Fruit fly (Drosophila melanogaster) whole organism, embryonic: ENCODE results near the gene CG3544.

Experiments
- Adf1 ChIP-seq: fragments of 200-800 bp; sonication (Bioruptor generic); IDR thresholded peaks from 2 replicates; pipeline ENCODE4 v1.3.6; 2022; ENCODE audit warnings: missing biosample characterization, missing genetic modification characterization
- Atf6 ChIP-seq: fragments of 200-800 bp; sonication (Bioruptor generic); IDR thresholded peaks from 2 replicates; pipeline ENCODE4 v1.3.6; 2022; ENCODE audit warnings: missing biosample characterization, missing genetic modification characterization
- CG1024 ChIP-seq: fragments of 200-800 bp; sonication (Bioruptor generic); IDR thresholded peaks from 2 replicates; pipeline ENCODE4 v1.3.6; 2022; ENCODE audit warnings: missing biosample characterization, missing genetic modification characterization
- CG10274 ChIP-seq: fragments of 200-800 bp; sonication (Bioruptor generic); optimal IDR thresholded peaks from 3 replicates; lab custom pipeline; 2017; ENCODE audit warnings: missing biosample characterization, mild to moderate bottlenecking, missing genetic modification characterization
- CG11504 ChIP-seq: fragments of 200-800 bp; sonication (Bioruptor generic); optimal IDR thresholded peaks from 3 replicates; lab custom pipeline; 2019; ENCODE audit warnings: missing biosample characterization, mild to moderate bottlenecking, missing genetic modification characterization, moderate library complexity
- CG12236 ChIP-seq: fragments of 200-800 bp; sonication (Bioruptor generic); optimal IDR thresholded peaks from 2 replicates; lab custom pipeline; 2016; ENCODE audit warnings: missing biosample characterization, missing genetic modification characterization
- CG12299 ChIP-seq: fragments of 200-800 bp; sonication (Bioruptor generic); optimal IDR thresholded peaks from 2 replicates; lab custom pipeline; 2018; ENCODE audit warnings: missing biosample characterization, mild to moderate bottlenecking, missing genetic modification characterization
- CG1233 ChIP-seq: fragments of 200-800 bp; sonication (Bioruptor generic); optimal IDR thresholded peaks from 4 replicates; lab custom pipeline; 2018; ENCODE audit warnings: missing biosample characterization, mild to moderate bottlenecking, missing genetic modification characterization
- CG12942 ChIP-seq: fragments of 200-800 bp; sonication (Bioruptor generic); optimal IDR thresholded peaks from 3 replicates; lab custom pipeline; 2016; ENCODE audit warnings: missing biosample characterization, missing genetic modification characterization
- CG15514 ChIP-seq: fragments of 200-800 bp; sonication (Bioruptor generic); optimal IDR thresholded peaks from 3 replicates; lab custom pipeline; 2017; ENCODE audit warnings: missing biosample characterization, missing genetic modification characterization, mild to moderate bottlenecking, moderate library complexity, missing genetic modification reagents
- CG17568 ChIP-seq: fragments of 200-800 bp; sonication (Bioruptor generic); optimal IDR thresholded peaks from 2 replicates; lab custom pipeline; 2018; ENCODE audit warnings: missing biosample characterization, mild to moderate bottlenecking, missing genetic modification characterization, moderate library complexity
- CG1792 ChIP-seq: fragments of 200-800 bp; sonication (Bioruptor generic); optimal IDR thresholded peaks from 2 replicates; lab custom pipeline; 2016; ENCODE audit warnings: missing biosample characterization, missing genetic modification characterization
- CG18599 ChIP-seq: fragments of 200-800 bp; sonication (Bioruptor generic); optimal IDR thresholded peaks from 3 replicates; lab custom pipeline; 2017; ENCODE audit warnings: missing biosample characterization, missing genetic modification characterization, mild to moderate bottlenecking, moderate library complexity, missing genetic modification reagents
- CG3847 ChIP-seq: fragments of 200-800 bp; sonication (Bioruptor generic); IDR thresholded peaks from 2 replicates; pipeline ENCODE4 v1.3.6; 2022; ENCODE audit warnings: missing biosample characterization, missing genetic modification characterization
- CG42726 ChIP-seq: fragments of 200-800 bp; sonication (Bioruptor generic); IDR thresholded peaks from 2 replicates; pipeline ENCODE4 v1.3.6; 2022; ENCODE audit warnings: missing biosample characterization, missing genetic modification characterization; ENCODE audit not compliant: partially characterized antibody
- CG43689 ChIP-seq: fragments of 200-800 bp; sonication (Bioruptor generic); IDR thresholded peaks from 2 replicates; pipeline ENCODE4 v1.3.6; 2022; ENCODE audit warnings: missing biosample characterization, missing genetic modification characterization
- CG4730 ChIP-seq: fragments of 200-800 bp; sonication (Bioruptor generic); IDR thresholded peaks from 2 replicates; pipeline ENCODE4 v1.3.6; 2022; ENCODE audit warnings: missing biosample characterization, missing genetic modification characterization
- CG5180 ChIP-seq: fragments of 200-800 bp; sonication (Bioruptor generic); optimal IDR thresholded peaks from 3 replicates; lab custom pipeline; 2017; ENCODE audit warnings: missing biosample characterization, missing genetic modification characterization, mild to moderate bottlenecking, moderate library complexity, missing genetic modification reagents
- CG6791 ChIP-seq: fragments of 200-800 bp; sonication (Bioruptor generic); IDR thresholded peaks from 3 replicates; pipeline ENCODE4 v1.3.6; 2022; ENCODE audit warnings: missing biosample characterization, missing genetic modification characterization; ENCODE audit not compliant: partially characterized antibody
- CG6813 ChIP-seq: fragments of 200-800 bp; sonication (Bioruptor generic); optimal IDR thresholded peaks from 2 replicates; lab custom pipeline; 2017; ENCODE audit warnings: missing biosample characterization, missing genetic modification characterization, mild to moderate bottlenecking, moderate library complexity, missing genetic modification reagents
- CG9932 ChIP-seq: fragments of 200-800 bp; sonication (Bioruptor generic); IDR thresholded peaks from 2 replicates; pipeline ENCODE4 v1.3.6; 2022; ENCODE audit warnings: missing biosample characterization, missing genetic modification characterization
- CrebB ChIP-seq: fragments of 200-800 bp; sonication (Bioruptor generic); optimal IDR thresholded peaks from 3 replicates; lab custom pipeline; 2018; ENCODE audit warnings: missing biosample characterization, mild to moderate bottlenecking, missing genetic modification characterization
- D19A ChIP-seq: fragments of 200-800 bp; optimal IDR thresholded peaks from 3 replicates; lab custom pipeline; 2019; ENCODE audit warnings: missing biosample characterization, mild to moderate bottlenecking, missing genetic modification characterization, moderate library complexity
- ERR ChIP-seq: fragments of 200-800 bp; sonication (Bioruptor generic); optimal IDR thresholded peaks from 2 replicates; lab custom pipeline; 2016; ENCODE audit warnings: missing biosample characterization, missing genetic modification characterization
- Kr ChIP-seq: fragments of 200-800 bp; sonication (Bioruptor generic); optimal IDR thresholded peaks from 2 replicates; lab custom pipeline; 2017; ENCODE audit warnings: missing biosample characterization, mild to moderate bottlenecking, missing genetic modification characterization
- Max ChIP-seq: fragments of 200-800 bp; sonication (Bioruptor generic); optimal IDR thresholded peaks from 2 replicates; lab custom pipeline; 2016; ENCODE audit warnings: missing biosample characterization, mild to moderate bottlenecking, missing genetic modification characterization
- NFAT ChIP-seq: fragments of 200-800 bp; sonication (Bioruptor generic); IDR thresholded peaks from 2 replicates; pipeline ENCODE4 v1.3.6; 2022; ENCODE audit warnings: missing biosample characterization, missing genetic modification characterization
- Neu2 ChIP-seq: fragments of 200-800 bp; sonication (Bioruptor generic); optimal IDR thresholded peaks from 3 replicates; lab custom pipeline; 2016; ENCODE audit warnings: missing biosample characterization, missing genetic modification characterization, borderline replicate concordance
- Opbp ChIP-seq: fragments of 200-800 bp; sonication (Bioruptor generic); IDR thresholded peaks from 3 replicates; pipeline ENCODE4 v1.3.6; 2022; ENCODE audit warnings: missing biosample characterization, missing genetic modification characterization; ENCODE audit not compliant: partially characterized antibody
- Rx ChIP-seq: fragments of 200-800 bp; sonication (Bioruptor generic); IDR thresholded peaks from 2 replicates; pipeline ENCODE4 v1.3.6; 2022; ENCODE audit warnings: missing biosample characterization, missing genetic modification characterization
- ap ChIP-seq: fragments of 200-800 bp; sonication (Bioruptor generic); IDR thresholded peaks from 2 replicates; pipeline ENCODE4 v1.3.6; 2022; ENCODE audit warnings: missing biosample characterization, missing genetic modification characterization
- ash1 ChIP-seq: fragments of 200-800 bp; sonication (Bioruptor generic); optimal IDR thresholded peaks from 2 replicates; lab custom pipeline; 2018; ENCODE audit warnings: missing biosample characterization, mild to moderate bottlenecking, missing genetic modification characterization
- bab2 ChIP-seq: fragments of 200-800 bp; sonication (Bioruptor generic); optimal IDR thresholded peaks from 2 replicates; lab custom pipeline; 2016; ENCODE audit warnings: missing biosample characterization, missing genetic modification characterization
- caup ChIP-seq: fragments of 200-800 bp; sonication (Bioruptor generic); optimal IDR thresholded peaks from 3 replicates; lab custom pipeline; 2017; ENCODE audit warnings: missing biosample characterization, mild to moderate bottlenecking, missing genetic modification characterization, moderate library complexity; ENCODE audit not compliant: severe bottlenecking
- crc ChIP-seq: fragments of 200-800 bp; sonication (Bioruptor generic); optimal IDR thresholded peaks from 2 replicates; lab custom pipeline; 2016; ENCODE audit warnings: missing biosample characterization, missing genetic modification characterization
- dm ChIP-seq: fragments of 200-800 bp; sonication (Bioruptor generic); optimal IDR thresholded peaks from 3 replicates; lab custom pipeline; 2016; ENCODE audit warnings: missing biosample characterization, missing genetic modification characterization
- dmrt11E ChIP-seq: fragments of 200-800 bp; sonication (Bioruptor generic); optimal IDR thresholded peaks from 3 replicates; lab custom pipeline; 2018; ENCODE audit warnings: missing biosample characterization, mild to moderate bottlenecking, missing genetic modification characterization, moderate library complexity
- fd102C ChIP-seq: fragments of 200-800 bp; sonication (Bioruptor generic); optimal IDR thresholded peaks from 2 replicates; lab custom pipeline; 2018; ENCODE audit warnings: missing biosample characterization, mild to moderate bottlenecking, missing genetic modification characterization, moderate library complexity
- fu2 ChIP-seq: fragments of 200-800 bp; sonication (Bioruptor generic); optimal IDR thresholded peaks from 2 replicates; lab custom pipeline; 2016; ENCODE audit warnings: missing biosample characterization, missing genetic modification characterization
- lbe ChIP-seq: fragments of 200-800 bp; sonication (Bioruptor generic); optimal IDR thresholded peaks from 2 replicates; lab custom pipeline; 2016; ENCODE audit warnings: missing biosample characterization, mild to moderate bottlenecking, missing genetic modification characterization
- org-1 ChIP-seq: fragments of 200-800 bp; sonication (Bioruptor generic); optimal IDR thresholded peaks from 2 replicates; lab custom pipeline; 2017; ENCODE audit warnings: missing biosample characterization, missing genetic modification characterization
- seq ChIP-seq: fragments of 200-800 bp; sonication (Bioruptor generic); IDR thresholded peaks from 2 replicates; pipeline ENCODE4 v1.3.6; 2022; ENCODE audit warnings: missing biosample characterization, missing genetic modification characterization
- sug ChIP-seq: fragments of 200-800 bp; optimal IDR thresholded peaks from 2 replicates; lab custom pipeline; 2019; ENCODE audit warnings: missing biosample characterization, mild to moderate bottlenecking, missing genetic modification characterization, moderate library complexity
- tna ChIP-seq: fragments of 200-800 bp; sonication (Bioruptor generic); IDR thresholded peaks from 2 replicates; pipeline ENCODE4 v1.3.6; 2022; ENCODE audit warnings: missing biosample characterization, missing genetic modification characterization; ENCODE audit not compliant: partially characterized antibody
- usp ChIP-seq: fragments of >200 bp; optimal IDR thresholded peaks from 2 replicates; lab custom pipeline; 2017; ENCODE audit warnings: missing biosample characterization, missing genetic modification characterization
- vnd ChIP-seq: fragments of 200-800 bp; sonication (Bioruptor generic); IDR thresholded peaks from 3 replicates; pipeline ENCODE4 v1.3.6; 2022; ENCODE audit warnings: missing biosample characterization, missing genetic modification characterization; ENCODE audit not compliant: partially characterized antibody
- wek ChIP-seq: fragments of 200-800 bp; sonication (Bioruptor generic); optimal IDR thresholded peaks from 3 replicates; lab custom pipeline; 2018; ENCODE audit warnings: missing biosample characterization, mild to moderate bottlenecking, missing genetic modification characterization, moderate library complexity
- zf30C ChIP-seq: fragments of 200-800 bp; sonication (Bioruptor generic); optimal IDR thresholded peaks from 3 replicates; lab custom pipeline; 2018; ENCODE audit warnings: missing biosample characterization, mild to moderate bottlenecking, missing genetic modification characterization

Gene CG3544

dm6 chr2L:827516-828362 is 43.6 kb downstream of the CG3544 start (continued):
- TF ChIP-seq Atf6 (GFP tag; lab: Robert Waterston, UW) = no peak
- TF ChIP-seq CG4730 = no peak
- TF ChIP-seq seq (GFP tag; lab: Robert Waterston, UW) = 0 out of 2 replicates have a peak, but pooled peaks have one; percentile 21
- TF ChIP-seq CG3847 (GFP tag; lab: Robert Waterston, UW) = no peak
- peak; percentile 27 for TF ChIP-seq Kr (GFP tag; lab: Kevin White, UChicago)
- TF ChIP-seq dmrt11E (tag; lab: Kevin White, UChicago) = peak; percentile 55
- no peak for TF ChIP-seq fd102C (GFP tag; lab: Kevin White, UChicago)
- TF ChIP-seq caup (GFP tag; lab: Kevin White, UChicago) = no peak
- TF ChIP-seq CG12299 (tag; lab: Kevin White, UChicago) = peak; percentile 26
- no peak for TF ChIP-seq CG17568 (GFP tag; lab: Kevin White, UChicago)
- no peak for TF ChIP-seq usp (GFP tag; lab: Kevin White, UChicago)
- TF ChIP-seq lbe (GFP tag; lab: Kevin White, UChicago) = no peak
- TF ChIP-seq Rx (GFP tag; lab: Robert Waterston, UW) = no peak
- TF ChIP-seq CG5180 (GFP tag; lab: Kevin White, UChicago) = no peak
- TF ChIP-seq fu2 (GFP tag; lab: Kevin White, UChicago) = no peak
- peak; percentile 46 for TF ChIP-seq org-1
- TF ChIP-seq vnd (GFP tag; lab: Robert Waterston, UW) = no peak
- no peak for TF ChIP-seq CG15514
- TF ChIP-seq CG6813 = no peak
- TF ChIP-seq crc (GFP tag; lab: Kevin White, UChicago) = no peak
- TF ChIP-seq Adf1 (GFP tag; lab: Robert Waterston, UW) = no peak
- TF ChIP-seq wek (GFP tag; lab: Kevin White, UChicago) = no peak
- peak; percentile 47 for TF ChIP-seq CG12942 (GFP tag; lab: Kevin White, UChicago)
- TF ChIP-seq D19A (tag; lab: Kevin White, UChicago) = peak; percentile 28
- no peak for TF ChIP-seq CG10274
- no peak for TF ChIP-seq bab2 (GFP tag; lab: Kevin White, UChicago)
- no peak for TF ChIP-seq ash1 (GFP tag; lab: Kevin White, UChicago)
- no peak for TF ChIP-seq CrebB (tag; lab: Kevin White, UChicago)
- no peak for TF ChIP-seq tna (GFP tag; lab: Robert Waterston, UW)
- TF ChIP-seq CG9932 (GFP tag; lab: Robert Waterston, UW) = no peak
- TF ChIP-seq ap (GFP tag; lab: Robert Waterston, UW) = no peak
- TF ChIP-seq CG43689 = 0 out of 2 replicates have a peak, but pooled peaks have one; percentile 25
- no peak for TF ChIP-seq ERR
- no peak for TF ChIP-seq CG18599 (GFP tag; lab: Kevin White, UChicago)
- no peak for TF ChIP-seq Opbp (GFP tag; lab: Robert Waterston, UW)
- no peak for TF ChIP-seq CG1233
- no peak for TF ChIP-seq Neu2 (GFP tag; lab: Kevin White, UChicago)
- no peak for TF ChIP-seq CG1024 (GFP tag; lab: Robert Waterston, UW)
- TF ChIP-seq zf30C = no peak
- TF ChIP-seq CG42726 = no peak
- peak; percentile 13 for TF ChIP-seq sug (tag; lab: Kevin White, UChicago)
- no peak for TF ChIP-seq Max (GFP tag; lab: Kevin White, UChicago)
- TF ChIP-seq CG6791 (GFP tag; lab: Robert Waterston, UW) = no peak
- no peak for TF ChIP-seq CG1792
- no peak for TF ChIP-seq CG12236 (GFP tag; lab: Kevin White, UChicago)
- no peak for TF ChIP-seq dm
- TF ChIP-seq NFAT (GFP tag; lab: Robert Waterston, UW) = no peak
- TF ChIP-seq CG11504 = no peak
